Worm (Caenorhabditis elegans): Measurements from ENCODE around the gene mcm-6.

Gene mcm-6

ce11 chrIII:9793592-9794417, at the start of gene mcm-6, which contains the start of gene R10E11.9:
Gene mcm-6, plus strand, starts transcription at chrIII:9794367.
Gene R10E11.9, minus strand, starts transcription at chrIII:9793642.
- TF ChIP-seq elt-3 (tag; optimal IDR thresholded peaks at IDR 0.05) = no peak
- peak; percentile 62 for TF ChIP-seq gmeb-1 (tag; optimal IDR thresholded peaks at IDR 0.05)
- no peak for TF ChIP-seq nhr-23 (tag; optimal IDR thresholded peaks at IDR 0.05)
- TF ChIP-seq C34F6.9 (tag; optimal IDR thresholded peaks at IDR 0.05) = peak; percentile 16
- TF ChIP-seq skn-1 (tag; optimal IDR thresholded peaks at IDR 0.05) = no peak
- no peak for TF ChIP-seq nhr-25 (tag; optimal IDR thresholded peaks at IDR 0.05)
- no peak for TF ChIP-seq ceh-16 (tag; optimal IDR thresholded peaks at IDR 0.05)
- TF ChIP-seq sem-4 (tag; optimal IDR thresholded peaks at IDR 0.05) = no peak
- no peak for TF ChIP-seq nhr-10 (tag; optimal IDR thresholded peaks at IDR 0.05)
- TF ChIP-seq lsy-2 (tag; optimal IDR thresholded peaks at IDR 0.05) = peak in 1 of 2 experiments; percentile 20
- no peak for TF ChIP-seq ZK546.5 (tag; optimal IDR thresholded peaks at IDR 0.05)
- no peak for TF ChIP-seq nhr-21 (tag; optimal IDR thresholded peaks at IDR 0.05)
- TF ChIP-seq nhr-12 (tag; optimal IDR thresholded peaks at IDR 0.05) = no peak
- no peak for TF ChIP-seq nhr-11 (tag; optimal IDR thresholded peaks at IDR 0.05)
- no peak for TF ChIP-seq lin-39 (tag; optimal IDR thresholded peaks at IDR 0.05)
- no peak for TF ChIP-seq unc-55 (GFP tag; optimal IDR thresholded peaks at IDR 0.05)
- no peak for TF ChIP-seq nhr-77 (tag; optimal IDR thresholded peaks at IDR 0.05)

- TF ChIP-seq nhr-237 (tag; optimal IDR thresholded peaks at IDR 0.05) (no peak), blmp-1 (tag; optimal IDR thresholded peaks at IDR 0.05; ENCODE audit: insufficient read depth) (no peak), sma-3 (GFP tag; optimal IDR thresholded peaks at IDR 0.05) (no peak), unc-62 (GFP tag; optimal IDR thresholded peaks at IDR 0.05) (no peak), sma-9 (GFP tag; optimal IDR thresholded peaks at IDR 0.05) (peak; percentile 10), sma-9 (tag; optimal IDR thresholded peaks at IDR 0.05) (no peak), C34F6.9 (tag; optimal IDR thresholded peaks at IDR 0.05) (peak; percentile 41), lsy-2 (tag; optimal IDR thresholded peaks at IDR 0.05) (peak in 1 of 2 experiments; percentile 16), crh-2 (tag; optimal IDR thresholded peaks at IDR 0.05) (no peak), lin-13 (GFP tag; optimal IDR thresholded peaks at IDR 0.05) (no peak), Y55F3AM.14 (GFP tag; optimal IDR thresholded peaks at IDR 0.05) (no peak), nhr-23 (tag; optimal IDR thresholded peaks at IDR 0.05) (no peak), nhr-129 (tag; optimal IDR thresholded peaks at IDR 0.05) (peak; percentile 59), gmeb-1 (tag; optimal IDR thresholded peaks at IDR 0.05) (no peak), nhr-25 (tag; optimal IDR thresholded peaks at IDR 0.05) (no peak), F13H6.1 (tag; optimal IDR thresholded peaks at IDR 0.05) (peak; percentile 72), lin-39 (tag; optimal IDR thresholded peaks at IDR 0.05) (no peak), nhr-21 (tag; optimal IDR thresholded peaks at IDR 0.05) (no peak), ztf-1 (GFP tag; conservative IDR thresholded peaks at IDR 0.05) (no peak), ztf-4 (tag; optimal IDR thresholded peaks at IDR 0.05) (no peak), alr-1 (tag; optimal IDR thresholded peaks at IDR 0.05) (no peak)
Measured at ce11 chrIII:9744525-9744924, 49.6 kb upstream of the mcm-6 start.

ce11 chrIII:9745333-9745897, 48.8 kb upstream of the mcm-6 start:
- TF ChIP-seq ztf-11 (tag; optimal IDR thresholded peaks at IDR 0.05) = no peak
- TF ChIP-seq lin-39 (tag; optimal IDR thresholded peaks at IDR 0.05) = no peak

DNA sequence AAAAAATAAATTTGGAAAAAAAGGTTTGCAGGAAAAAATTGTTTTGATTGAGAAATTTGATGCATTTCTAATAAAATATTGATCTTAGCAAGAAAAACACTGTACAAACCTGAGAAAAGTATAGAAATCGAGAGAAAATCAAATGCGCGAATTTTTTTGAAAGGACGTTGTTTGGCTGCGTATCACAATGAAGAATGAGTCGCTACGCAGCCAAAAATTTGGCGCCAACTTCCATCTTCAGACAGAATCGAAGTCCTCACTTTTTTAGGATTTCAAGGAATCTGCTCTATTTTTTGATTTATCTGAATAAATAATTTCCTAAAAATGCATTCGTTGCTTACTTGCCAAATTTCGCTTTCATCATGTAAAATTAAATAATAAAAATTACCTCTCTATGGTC, 47.5 kb upstream of the mcm-6 start:
- TF ChIP-seq R02D3.7 (tag; optimal IDR thresholded peaks at IDR 0.05) (no peak), nhr-6 (tag; optimal IDR thresholded peaks at IDR 0.05) (no peak), mab-5 (tag; optimal IDR thresholded peaks at IDR 0.05) (no peak), nhr-11 (tag; optimal IDR thresholded peaks at IDR 0.05) (no peak), lin-13 (GFP tag; optimal IDR thresholded peaks at IDR 0.05) (no peak), unc-55 (GFP tag; optimal IDR thresholded peaks at IDR 0.05) (no peak), sem-4 (tag; optimal IDR thresholded peaks at IDR 0.05) (no peak), Y55F3AM.14 (GFP tag; optimal IDR thresholded peaks at IDR 0.05) (no peak), lin-11 (tag; optimal IDR thresholded peaks at IDR 0.05) (no peak), peb-1 (tag; optimal IDR thresholded peaks at IDR 0.05) (no peak), nhr-21 (tag; optimal IDR thresholded peaks at IDR 0.05) (no peak), zag-1 (tag; optimal IDR thresholded peaks at IDR 0.05) (no peak), nhr-77 (tag; optimal IDR thresholded peaks at IDR 0.05) (no peak), nhr-237 (tag; optimal IDR thresholded peaks at IDR 0.05) (no peak), ztf-4 (tag; optimal IDR thresholded peaks at IDR 0.05) (no peak)
